Worm (Caenorhabditis elegans) whole organism, young adult: ENCODE data around the gene aptf-1.

ENCODE experiments used
- B0035.1 ChIP-seq: sonication (generic microtip); optimal IDR thresholded peaks from 2 replicates; lab custom pipeline; 2016; ENCODE audit warnings: missing genetic modification characterization, mild to moderate bottlenecking, missing compliant biosample characterization, missing genotype, missing genetic modification reagents
- B0261.1 ChIP-seq: sonication (generic microtip); optimal IDR thresholded peaks from 2 replicates; lab custom pipeline; 2016; ENCODE audit warnings: mild to moderate bottlenecking, missing genetic modification characterization, moderate library complexity, missing compliant biosample characterization
- C06A6.2 ChIP-seq: fragments of 200-800 bp; sonication (Bioruptor generic); conservative IDR thresholded peaks from 2 replicates; pipeline ENCODE4 v1.3.6; 2022; ENCODE audit warnings: missing genetic modification characterization, missing compliant biosample characterization
- D2030.7 ChIP-seq: fragments of 200-800 bp; sonication (Bioruptor generic); IDR thresholded peaks from 2 replicates; pipeline ENCODE4 v1.3.6; 2022; ENCODE audit warnings: missing genetic modification reagents, missing genetic modification characterization, missing compliant biosample characterization
- F23B12.7 ChIP-seq: sonication (generic microtip); optimal IDR thresholded peaks from 2 replicates; lab custom pipeline; 2017; ENCODE audit warnings: missing genetic modification characterization, mild to moderate bottlenecking, missing compliant biosample characterization, antibody characterized with exemption, moderate library complexity; ENCODE audit not compliant: insufficient read depth
- F39B2.1 ChIP-seq: fragments of 200-800 bp; sonication (Bioruptor generic); IDR thresholded peaks from 2 replicates; pipeline ENCODE4 v1.3.6; 2022; ENCODE audit warnings: missing genetic modification reagents, missing genetic modification characterization, missing compliant biosample characterization
- F49E8.2 ChIP-seq: sonication (generic microtip); optimal IDR thresholded peaks from 3 replicates; lab custom pipeline; 2017; ENCODE audit warnings: missing genetic modification characterization, mild to moderate bottlenecking, missing compliant biosample characterization, antibody characterized with exemption, moderate library complexity; ENCODE audit not compliant: insufficient read depth
- F55B11.4 ChIP-seq: sonication (generic microtip); optimal IDR thresholded peaks from 2 replicates; lab custom pipeline; 2016; ENCODE audit warnings: missing compliant biosample characterization, missing genetic modification characterization, borderline replicate concordance; ENCODE audit not compliant: insufficient read depth
- K11D2.4 ChIP-seq: fragments of 200-800 bp; sonication (Bioruptor generic); IDR thresholded peaks from 2 replicates; pipeline ENCODE4 v1.3.6; 2022; ENCODE audit warnings: missing genetic modification reagents, missing genetic modification characterization, missing compliant biosample characterization
- Y53F4B.3 ChIP-seq: fragments of 200-800 bp; sonication (Bioruptor generic); IDR thresholded peaks from 2 replicates; pipeline ENCODE4 v1.3.6; 2022; ENCODE audit warnings: missing genetic modification reagents, missing genetic modification characterization, missing compliant biosample characterization
- Y67H2A.10 ChIP-seq: fragments of 200-800 bp; sonication (Bioruptor generic); conservative IDR thresholded peaks from 2 replicates; pipeline ENCODE4 v1.3.6; 2022; ENCODE audit warnings: missing genetic modification reagents, missing genetic modification characterization, missing compliant biosample characterization
- Y79H2A.3 ChIP-seq: fragments of 200-800 bp; sonication (Bioruptor generic); conservative IDR thresholded peaks from 2 replicates; pipeline ENCODE4 v1.3.6; 2022; ENCODE audit warnings: missing genetic modification reagents, missing genetic modification characterization, missing compliant biosample characterization
- Y95B8A.8 ChIP-seq: fragments of 200-800 bp; sonication (Bioruptor generic); IDR thresholded peaks from 2 replicates; pipeline ENCODE4 v1.3.6; 2022; ENCODE audit warnings: missing genetic modification reagents, missing genetic modification characterization, missing compliant biosample characterization
- ama-1 ChIP-seq, 3 experiments: fragments of 150-350 bp in 1 of 3; sonication (generic microtip) in 2 of 3; optimal IDR thresholded peaks; 2 replicates each; lab custom pipeline; 2014 to 2018; ENCODE audit warnings: missing biosample characterization in 2 of 3, missing genetic modification characterization in 2 of 3, missing genetic modification reagents in 2 of 3
- aptf-2 ChIP-seq: fragments of 200-800 bp; sonication (Bioruptor generic); conservative IDR thresholded peaks from 2 replicates; pipeline ENCODE4 v1.3.6; 2022; ENCODE audit warnings: missing genetic modification reagents, missing genetic modification characterization, missing compliant biosample characterization
- aptf-3 ChIP-seq: fragments of 200-800 bp; sonication (Bioruptor generic); IDR thresholded peaks from 2 replicates; pipeline ENCODE4 v1.3.6; 2022; ENCODE audit warnings: missing genetic modification characterization, missing compliant biosample characterization
- attf-5 ChIP-seq: fragments of 200-800 bp; sonication (Bioruptor generic); optimal IDR thresholded peaks from 2 replicates; lab custom pipeline; 2018; ENCODE audit warnings: mild to moderate bottlenecking, missing genetic modification characterization, missing compliant biosample characterization
- ccch-3 ChIP-seq: fragments of 200-800 bp; sonication (Bioruptor generic); optimal IDR thresholded peaks from 2 replicates; lab custom pipeline; 2018; ENCODE audit warnings: mild to moderate bottlenecking, missing genetic modification characterization, missing compliant biosample characterization
- ceh-27 ChIP-seq: fragments of 200-800 bp; sonication (Bioruptor generic); optimal IDR thresholded peaks from 2 replicates; lab custom pipeline; 2018; ENCODE audit warnings: mild to moderate bottlenecking, missing genetic modification characterization, moderate library complexity, missing compliant biosample characterization
- dox-1 ChIP-seq: fragments of 200-800 bp; sonication (Bioruptor generic); IDR thresholded peaks from 2 replicates; pipeline ENCODE4 v1.3.6; 2022; ENCODE audit warnings: missing genetic modification reagents, missing genetic modification characterization, missing compliant biosample characterization
- dpl-1 ChIP-seq: fragments of 150-350 bp; optimal IDR thresholded peaks from 2 replicates; lab custom pipeline; 2014; ENCODE audit warnings: missing biosample characterization, missing genetic modification reagents, missing genetic modification characterization
- efl-1 ChIP-seq: fragments of 150-350 bp; optimal IDR thresholded peaks from 2 replicates; lab custom pipeline; 2014; ENCODE audit warnings: missing biosample characterization, missing genetic modification reagents, missing genetic modification characterization
- ekl-4 ChIP-seq: fragments of 200-800 bp; sonication (Bioruptor generic); IDR thresholded peaks from 2 replicates; pipeline ENCODE4 v1.3.6; 2022; ENCODE audit warnings: missing genetic modification reagents, missing genetic modification characterization, missing compliant biosample characterization
- fkh-3 ChIP-seq: sonication (generic microtip); optimal IDR thresholded peaks from 2 replicates; lab custom pipeline; 2016; ENCODE audit warnings: mild to moderate bottlenecking, missing genetic modification characterization, missing compliant biosample characterization
- gei-17 ChIP-seq: fragments of 200-800 bp; sonication (Bioruptor generic); optimal IDR thresholded peaks from 2 replicates; lab custom pipeline; 2018; ENCODE audit warnings: mild to moderate bottlenecking, missing genetic modification characterization, missing compliant biosample characterization
- him-1 ChIP-seq: sonication (generic microtip); optimal IDR thresholded peaks from 2 replicates; lab custom pipeline; 2016; ENCODE audit warnings: missing genotype, missing genetic modification reagents, missing genetic modification characterization, missing compliant biosample characterization
- hlh-12 ChIP-seq: sonication (generic microtip); optimal IDR thresholded peaks from 2 replicates; lab custom pipeline; 2016; ENCODE audit warnings: missing genetic modification characterization, missing compliant biosample characterization
- hlh-26 ChIP-seq: fragments of 200-800 bp; sonication (Bioruptor generic); conservative IDR thresholded peaks from 2 replicates; pipeline ENCODE4 v1.3.6; 2022; ENCODE audit warnings: missing genetic modification reagents, missing genetic modification characterization, missing compliant biosample characterization
- hmg-1.2 ChIP-seq: fragments of 200-800 bp; sonication (Bioruptor generic); IDR thresholded peaks from 2 replicates; pipeline ENCODE4 v1.3.6; 2022; ENCODE audit warnings: missing genetic modification reagents, missing genetic modification characterization, missing compliant biosample characterization
- hrde-1 ChIP-seq: sonication (generic microtip); optimal IDR thresholded peaks from 2 replicates; lab custom pipeline; 2016; ENCODE audit warnings: missing genetic modification characterization, mild to moderate bottlenecking, missing compliant biosample characterization, moderate library complexity, missing genotype, missing genetic modification reagents, borderline replicate concordance
- lag-1 ChIP-seq: fragments of 200-800 bp; sonication (Bioruptor generic); IDR thresholded peaks from 2 replicates; pipeline ENCODE4 v1.3.6; 2022; ENCODE audit warnings: missing genetic modification reagents, missing genetic modification characterization, missing compliant biosample characterization
- let-526 ChIP-seq: fragments of 200-800 bp; sonication (Bioruptor generic); IDR thresholded peaks from 2 replicates; pipeline ENCODE4 v1.3.6; 2022; ENCODE audit warnings: missing genetic modification reagents, missing genetic modification characterization, missing compliant biosample characterization
- lin-35 ChIP-seq, 3 experiments: fragments of 150-350 bp in 2 of 3; sonication (generic microtip) in 1 of 3; optimal IDR thresholded peaks; 2 replicates each; lab custom pipeline; 2014 to 2018; ENCODE audit warnings: missing biosample characterization in 3 of 3, missing genetic modification characterization in 3 of 3, missing genetic modification reagents in 3 of 3
- madf-10 ChIP-seq: sonication (generic microtip); optimal IDR thresholded peaks from 2 replicates; lab custom pipeline; 2016; ENCODE audit warnings: mild to moderate bottlenecking, missing genetic modification characterization, missing compliant biosample characterization
- madf-6 ChIP-seq: fragments of 200-800 bp; sonication (Bioruptor generic); IDR thresholded peaks from 2 replicates; pipeline ENCODE4 v1.3.6; 2022; ENCODE audit warnings: missing genetic modification reagents, missing genetic modification characterization, missing compliant biosample characterization
- mel-28 ChIP-seq: sonication (generic microtip); optimal IDR thresholded peaks from 2 replicates; lab custom pipeline; 2016; ENCODE audit warnings: borderline replicate concordance, mild to moderate bottlenecking, missing genetic modification characterization, missing compliant biosample characterization
- mes-4 ChIP-seq: sonication (generic microtip); optimal IDR thresholded peaks from 2 replicates; lab custom pipeline; 2016; ENCODE audit warnings: missing genotype, missing genetic modification characterization, missing compliant biosample characterization
- mxl-1 ChIP-seq: sonication (generic microtip); optimal IDR thresholded peaks from 2 replicates; lab custom pipeline; 2016; ENCODE audit warnings: missing genetic modification characterization, missing compliant biosample characterization
- nhr-179 ChIP-seq: sonication (generic microtip); optimal IDR thresholded peaks from 2 replicates; lab custom pipeline; 2016; ENCODE audit warnings: mild to moderate bottlenecking, missing genetic modification characterization, missing compliant biosample characterization
- nhr-27 ChIP-seq: fragments of 200-800 bp; sonication (Bioruptor generic); optimal IDR thresholded peaks from 2 replicates; lab custom pipeline; 2018; ENCODE audit warnings: mild to moderate bottlenecking, missing genetic modification characterization, moderate library complexity, missing compliant biosample characterization
- pha-4 ChIP-seq: fragments of 150-350 bp; sonication (generic microtip); optimal IDR thresholded peaks from 2 replicates; lab custom pipeline; 2014; ENCODE audit warnings: missing biosample characterization, missing genetic modification reagents, missing genetic modification characterization
- rcor-1 ChIP-seq: fragments of 200-800 bp; sonication (Bioruptor generic); IDR thresholded peaks from 2 replicates; pipeline ENCODE4 v1.3.6; 2022; ENCODE audit warnings: missing genetic modification reagents, missing genetic modification characterization, missing compliant biosample characterization
- sptf-2 ChIP-seq: fragments of 200-800 bp; sonication (Bioruptor generic); optimal IDR thresholded peaks from 2 replicates; lab custom pipeline; 2018; ENCODE audit warnings: mild to moderate bottlenecking, missing genetic modification characterization, missing compliant biosample characterization
- zfh-2 ChIP-seq: fragments of 200-800 bp; sonication (Bioruptor generic); conservative IDR thresholded peaks from 2 replicates; pipeline ENCODE4 v1.3.6; 2022; ENCODE audit warnings: missing genetic modification reagents, missing genetic modification characterization, missing compliant biosample characterization
- zim-3 ChIP-seq: sonication (generic microtip); optimal IDR thresholded peaks from 2 replicates; lab custom pipeline; 2017; ENCODE audit warnings: mild to moderate bottlenecking, missing genetic modification characterization, moderate library complexity, missing compliant biosample characterization
- ztf-18 ChIP-seq: sonication (generic microtip); optimal IDR thresholded peaks from 2 replicates; lab custom pipeline; 2016; ENCODE audit warnings: missing genotype, mild to moderate bottlenecking, missing genetic modification characterization, missing compliant biosample characterization
- ztf-25 ChIP-seq: fragments of 200-800 bp; sonication (Bioruptor generic); IDR thresholded peaks from 2 replicates; pipeline ENCODE4 v1.3.6; 2022; ENCODE audit warnings: missing genetic modification reagents, missing genetic modification characterization, missing compliant biosample characterization
- ztf-28 ChIP-seq: fragments of 200-800 bp; sonication (Bioruptor generic); IDR thresholded peaks from 2 replicates; pipeline ENCODE4 v1.3.6; 2022; ENCODE audit warnings: missing genetic modification reagents, missing genetic modification characterization, missing compliant biosample characterization

Gene aptf-1

DNA sequence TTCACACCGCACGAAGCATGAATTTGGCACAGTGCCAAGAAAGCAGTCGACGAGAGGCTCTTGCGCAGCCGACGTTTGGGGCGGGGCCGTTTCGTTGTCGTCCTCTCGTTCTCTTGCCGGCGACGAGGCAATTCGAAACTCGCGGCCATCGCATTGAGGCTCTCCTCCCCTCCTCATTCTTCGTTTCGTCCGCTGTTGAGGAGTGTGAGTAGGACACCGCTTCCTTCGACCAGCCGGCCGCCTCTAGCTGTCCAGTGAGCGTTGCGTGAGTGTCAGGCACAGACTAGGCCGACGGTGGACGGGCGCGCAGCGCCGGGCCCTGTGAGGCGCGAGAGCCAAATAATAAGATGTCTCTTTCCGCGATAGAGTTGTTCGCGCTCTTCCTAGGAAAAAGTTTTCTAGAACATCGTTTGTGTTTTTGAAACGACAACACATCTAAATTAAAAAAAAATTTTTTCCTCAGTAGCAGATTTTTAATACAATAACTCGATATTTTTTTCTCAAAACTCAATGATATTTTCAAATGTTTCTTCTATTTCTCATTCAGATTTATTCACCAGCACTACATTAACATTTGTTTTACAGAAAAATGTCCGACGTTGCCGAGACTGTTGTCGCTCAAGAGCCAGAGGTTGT lies 37.2 kb downstream of the aptf-1 start, which contains the start of the genes T28D9.11 and T28D9.1 (continued):
- TF ChIP-seq F23B12.7 (tag; lab: Kevin White, UChicago), result no peak
- TF ChIP-seq pha-4, result no peak
- TF ChIP-seq aptf-3 (GFP tag; lab: Robert Waterston, UW), result no peak
- peak; percentile 99 for TF ChIP-seq zfh-2 (GFP tag; lab: Robert Waterston, UW)
- TF ChIP-seq lag-1 (GFP tag; lab: Robert Waterston, UW), result no peak
- no peak for TF ChIP-seq hlh-12 (tag; lab: Kevin White, UChicago)
- TF ChIP-seq D2030.7 (GFP tag; lab: Robert Waterston, UW), result no peak; the same call in none of the 2 replicates
- TF ChIP-seq rcor-1 (GFP tag; lab: Robert Waterston, UW), result peak; percentile 60
- TF ChIP-seq B0035.1 (tag; lab: Kevin White, UChicago), result no peak
- TF ChIP-seq nhr-27 (tag; lab: Kevin White, UChicago), result no peak
- TF ChIP-seq Y95B8A.8 (GFP tag; lab: Robert Waterston, UW), result no peak
- peak; percentile 6 for TF ChIP-seq ztf-18 (tag; lab: Kevin White, UChicago)
- TF ChIP-seq ztf-25 (GFP tag; lab: Robert Waterston, UW), result no peak
- TF ChIP-seq efl-1 (GFP tag; lab: Kevin White, UChicago), result no peak
- TF ChIP-seq dox-1 (GFP tag; lab: Robert Waterston, UW), result peak; percentile 66
- no peak for TF ChIP-seq dpl-1
- no peak for TF ChIP-seq hrde-1 (tag; lab: Kevin White, UChicago)
- TF ChIP-seq lin-35 (GFP tag; optimal IDR thresholded peaks at IDR 0.05; lab: Kevin White, UChicago), result peak in 1 of 3 experiments; percentile 45
- TF ChIP-seq let-526 (GFP tag; lab: Robert Waterston, UW), result no peak
- TF ChIP-seq gei-17 (GFP tag; lab: Kevin White, UChicago), result no peak
- no peak for TF ChIP-seq madf-6
- TF ChIP-seq ekl-4, result 0 out of 2 replicates have a peak, but pooled peaks have one; percentile 35
- no peak for TF ChIP-seq C06A6.2 (GFP tag; lab: Robert Waterston, UW)
- TF ChIP-seq Y67H2A.10 (GFP tag; lab: Robert Waterston, UW), result no peak
- no peak for TF ChIP-seq mel-28
- TF ChIP-seq zim-3, result no peak
- no peak for TF ChIP-seq ama-1 (optimal IDR thresholded peaks at IDR 0.05; lab: Kevin White, UChicago)
- TF ChIP-seq ama-1 (GFP tag; optimal IDR thresholded peaks at IDR 0.05; lab: Kevin White, UChicago), result no peak
- peak; percentile 72 for TF ChIP-seq attf-5 (GFP tag; lab: Kevin White, UChicago)
- no peak for TF ChIP-seq hlh-26 (GFP tag; lab: Robert Waterston, UW)
- no peak for TF ChIP-seq sptf-2 (GFP tag; lab: Kevin White, UChicago)
- TF ChIP-seq Y79H2A.3 (GFP tag; lab: Robert Waterston, UW), result no peak
- no peak for TF ChIP-seq ztf-28 (GFP tag; lab: Robert Waterston, UW)
- no peak for TF ChIP-seq him-1
- TF ChIP-seq ceh-27, result peak; percentile 71
- TF ChIP-seq nhr-179, result no peak
- TF ChIP-seq F49E8.2, result no peak
- TF ChIP-seq F55B11.4, result no peak
- TF ChIP-seq madf-10 (tag; lab: Kevin White, UChicago), result peak; percentile 28
- no peak for TF ChIP-seq F39B2.1 (GFP tag; lab: Robert Waterston, UW)
- TF ChIP-seq aptf-2, result no peak
- TF ChIP-seq mxl-1 (tag; lab: Kevin White, UChicago), result no peak
- TF ChIP-seq Y53F4B.3 (GFP tag; lab: Robert Waterston, UW), result no peak
- no peak for TF ChIP-seq B0261.1 (tag; lab: Kevin White, UChicago)
- TF ChIP-seq ccch-3 (GFP tag; lab: Kevin White, UChicago), result no peak
- peak; percentile 28; the same call in 1 of the 2 replicates for TF ChIP-seq hmg-1.2
- TF ChIP-seq K11D2.4 (GFP tag; lab: Robert Waterston, UW), result peak; percentile 46; the same call in 1 of the 2 replicates
- no peak for TF ChIP-seq mes-4
- no peak for TF ChIP-seq fkh-3 (tag; lab: Kevin White, UChicago)
